Worm (Caenorhabditis elegans) whole organism, late embryonic: ENCODE measurements around the gene T06E6.10.

Experiments
- ets-4 ChIP-seq: sonication (generic microtip); optimal IDR thresholded peaks from 2 replicates; lab custom pipeline; 2016; ENCODE audit warnings: missing genetic modification characterization, missing compliant biosample characterization
- ztf-16 ChIP-seq: sonication (generic microtip); optimal IDR thresholded peaks from 2 replicates; lab custom pipeline; 2017; ENCODE audit warnings: missing genetic modification characterization, missing compliant biosample characterization

DNA sequence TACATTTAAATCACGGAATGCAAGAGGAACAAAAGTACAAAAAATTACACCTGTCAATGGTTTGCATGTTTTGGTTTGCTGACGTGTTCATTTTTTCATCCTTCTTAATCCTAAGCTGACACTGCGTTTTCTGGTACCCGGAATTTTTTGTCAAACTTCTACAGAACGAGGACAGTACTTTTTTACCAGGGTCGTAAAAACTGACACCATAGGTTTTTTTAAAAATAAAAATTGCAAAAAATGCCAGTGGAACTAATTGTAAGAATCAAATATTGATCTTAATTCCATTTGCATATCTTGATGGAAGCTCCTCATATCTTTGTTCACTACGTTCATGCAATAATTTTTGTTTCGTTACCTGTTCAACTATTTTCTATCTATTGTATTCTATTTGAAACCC lies 13.1 kb upstream of the T06E6.10 start, which contains the start of gene srh-258:
- no peak for TF ChIP-seq ztf-16 (tag; lab: Kevin White, UChicago)
- no peak for TF ChIP-seq ets-4 (tag; lab: Kevin White, UChicago)
